Fruit fly (Drosophila melanogaster) whole organism, embryonic: ENCODE results near the gene Ssl2.

Experiments used
- Ada2b ChIP-seq: fragments of 200-800 bp; sonication (Bioruptor generic); IDR thresholded peaks from 2 replicates; pipeline ENCODE4 v1.3.6; 2022; ENCODE audit warnings: missing biosample characterization, missing genetic modification characterization
- Adf1 ChIP-seq: fragments of 200-800 bp; sonication (Bioruptor generic); IDR thresholded peaks from 2 replicates; pipeline ENCODE4 v1.3.6; 2022; ENCODE audit warnings: missing biosample characterization, missing genetic modification characterization
- CG10147 ChIP-seq: fragments of 200-800 bp; sonication (Bioruptor generic); optimal IDR thresholded peaks from 2 replicates; lab custom pipeline; 2019; ENCODE audit warnings: missing biosample characterization, mild to moderate bottlenecking, missing genetic modification characterization, moderate library complexity
- CG10543 ChIP-seq: fragments of 200-800 bp; sonication (Bioruptor generic); optimal IDR thresholded peaks from 3 replicates; lab custom pipeline; 2017; ENCODE audit warnings: missing biosample characterization, mild to moderate bottlenecking, missing genetic modification characterization, moderate library complexity
- CG11085 ChIP-seq: fragments of 200-800 bp; sonication (Bioruptor generic); IDR thresholded peaks from 2 replicates; pipeline ENCODE4 v1.3.6; 2022; ENCODE audit warnings: missing biosample characterization, missing genetic modification characterization
- CG11504 ChIP-seq: fragments of 200-800 bp; sonication (Bioruptor generic); optimal IDR thresholded peaks from 3 replicates; lab custom pipeline; 2019; ENCODE audit warnings: missing biosample characterization, mild to moderate bottlenecking, missing genetic modification characterization, moderate library complexity
- CG11696 ChIP-seq: fragments of 200-800 bp; sonication (Bioruptor generic); IDR thresholded peaks from 2 replicates; pipeline ENCODE4 v1.3.6; 2022; ENCODE audit warnings: missing biosample characterization, missing genetic modification characterization
- CG13287 ChIP-seq: fragments of 200-800 bp; sonication (Bioruptor generic); IDR thresholded peaks from 2 replicates; pipeline ENCODE4 v1.3.6; 2022; ENCODE audit warnings: missing biosample characterization, missing genetic modification characterization; ENCODE audit not compliant: partially characterized antibody
- CG14014 ChIP-seq: fragments of 200-800 bp; sonication (Bioruptor generic); IDR thresholded peaks from 2 replicates; pipeline ENCODE4 v1.3.6; 2022; ENCODE audit warnings: missing biosample characterization, missing genetic modification characterization
- CG14667 ChIP-seq: fragments of 200-800 bp; sonication (Bioruptor generic); IDR thresholded peaks from 2 replicates; pipeline ENCODE4 v1.3.6; 2022; ENCODE audit warnings: missing biosample characterization, missing genetic modification characterization
- CG14860 ChIP-seq: fragments of 200-800 bp; sonication (Bioruptor generic); IDR thresholded peaks from 3 replicates; pipeline ENCODE4 v1.3.6; 2022; ENCODE audit warnings: missing biosample characterization, missing genetic modification characterization; ENCODE audit not compliant: partially characterized antibody
- CG1647 ChIP-seq: fragments of 200-800 bp; sonication (Bioruptor generic); optimal IDR thresholded peaks from 3 replicates; lab custom pipeline; 2016; ENCODE audit warnings: missing biosample characterization, missing genetic modification characterization
- CG17912 ChIP-seq: fragments of 200-800 bp; sonication (Bioruptor generic); optimal IDR thresholded peaks from 2 replicates; lab custom pipeline; 2018; ENCODE audit warnings: missing biosample characterization, mild to moderate bottlenecking, missing genetic modification characterization
- CG18476 ChIP-seq: fragments of 200-800 bp; sonication (Bioruptor generic); optimal IDR thresholded peaks from 2 replicates; lab custom pipeline; 2016; ENCODE audit warnings: missing biosample characterization, mild to moderate bottlenecking, missing genetic modification characterization
- CG18619 ChIP-seq: fragments of 200-800 bp; sonication (Bioruptor generic); optimal IDR thresholded peaks from 3 replicates; lab custom pipeline; 2017; ENCODE audit warnings: missing biosample characterization, mild to moderate bottlenecking, missing genetic modification characterization
- CG2678 ChIP-seq: fragments of 200-800 bp; sonication (Bioruptor generic); optimal IDR thresholded peaks from 3 replicates; lab custom pipeline; 2019; ENCODE audit warnings: missing biosample characterization, mild to moderate bottlenecking, missing genetic modification characterization, moderate library complexity
- CG3407 ChIP-seq: fragments of 200-800 bp; sonication (Bioruptor generic); optimal IDR thresholded peaks from 2 replicates; lab custom pipeline; 2018; ENCODE audit warnings: missing biosample characterization, mild to moderate bottlenecking, missing genetic modification characterization
- CG34224 ChIP-seq: fragments of 200-800 bp; sonication (Bioruptor generic); IDR thresholded peaks from 3 replicates; pipeline ENCODE4 v1.3.6; 2022; ENCODE audit warnings: missing biosample characterization, missing genetic modification characterization; ENCODE audit not compliant: partially characterized antibody
- CG3838 ChIP-seq: fragments of 200-800 bp; sonication (Bioruptor generic); optimal IDR thresholded peaks from 3 replicates; lab custom pipeline; 2016; ENCODE audit warnings: missing biosample characterization, missing genetic modification characterization
- CG3847 ChIP-seq: fragments of 200-800 bp; sonication (Bioruptor generic); IDR thresholded peaks from 2 replicates; pipeline ENCODE4 v1.3.6; 2022; ENCODE audit warnings: missing biosample characterization, missing genetic modification characterization
- CG4854 ChIP-seq: fragments of 200-800 bp; sonication (Bioruptor generic); optimal IDR thresholded peaks from 2 replicates; lab custom pipeline; 2016; ENCODE audit warnings: missing biosample characterization, missing genetic modification characterization, inconsistent platforms
- CG5245 ChIP-seq: fragments of 200-800 bp; sonication (Bioruptor generic); optimal IDR thresholded peaks from 3 replicates; lab custom pipeline; 2016; ENCODE audit warnings: missing biosample characterization, missing genetic modification characterization
- CG6272 ChIP-seq: fragments of 200-800 bp; sonication (Bioruptor generic); IDR thresholded peaks from 2 replicates; pipeline ENCODE4 v1.3.6; 2022; ENCODE audit warnings: missing biosample characterization, missing genetic modification characterization
- CG7786 ChIP-seq: fragments of 200-800 bp; sonication (Bioruptor generic); optimal IDR thresholded peaks from 2 replicates; lab custom pipeline; 2016; ENCODE audit warnings: missing biosample characterization, missing genetic modification characterization
- CG8359 ChIP-seq: fragments of 200-800 bp; sonication (Bioruptor generic); optimal IDR thresholded peaks from 2 replicates; lab custom pipeline; 2017; ENCODE audit warnings: missing biosample characterization, mild to moderate bottlenecking, missing genetic modification characterization, borderline replicate concordance
- CG9797 ChIP-seq: fragments of 200-800 bp; sonication (Bioruptor generic); optimal IDR thresholded peaks from 3 replicates; lab custom pipeline; 2018; ENCODE audit warnings: missing biosample characterization, mild to moderate bottlenecking, missing genetic modification characterization
- CG9932 ChIP-seq: fragments of 200-800 bp; sonication (Bioruptor generic); IDR thresholded peaks from 2 replicates; pipeline ENCODE4 v1.3.6; 2022; ENCODE audit warnings: missing biosample characterization, missing genetic modification characterization
- CHES-1-like ChIP-seq: fragments of 200-800 bp; sonication (Bioruptor generic); optimal IDR thresholded peaks from 2 replicates; lab custom pipeline; 2016; ENCODE audit warnings: missing biosample characterization, missing genetic modification characterization
- Dbx ChIP-seq: fragments of 200-800 bp; sonication (Bioruptor generic); IDR thresholded peaks from 3 replicates; pipeline ENCODE4 v1.3.6; 2022; ENCODE audit warnings: missing biosample characterization, missing genetic modification characterization
- E2f1 ChIP-seq: fragments of 200-800 bp; sonication (Bioruptor generic); IDR thresholded peaks from 2 replicates; pipeline ENCODE4 v1.3.6; 2022; ENCODE audit warnings: missing biosample characterization, missing genetic modification characterization
- Gug ChIP-seq: fragments of 200-800 bp; sonication (Bioruptor generic); IDR thresholded peaks from 4 replicates; pipeline ENCODE4 v1.3.6; 2022; ENCODE audit warnings: missing biosample characterization, missing genetic modification characterization
- Usf ChIP-seq: fragments of 200-800 bp; sonication (Bioruptor generic); optimal IDR thresholded peaks from 2 replicates; lab custom pipeline; 2017; ENCODE audit warnings: missing genotype, missing biosample characterization, missing genetic modification characterization
- ac ChIP-seq: fragments of 200-800 bp; sonication (Bioruptor generic); optimal IDR thresholded peaks from 3 replicates; lab custom pipeline; 2017; ENCODE audit warnings: missing biosample characterization, mild to moderate bottlenecking, missing genetic modification characterization
- ap ChIP-seq: fragments of 200-800 bp; sonication (Bioruptor generic); IDR thresholded peaks from 2 replicates; pipeline ENCODE4 v1.3.6; 2022; ENCODE audit warnings: missing biosample characterization, missing genetic modification characterization
- az2 ChIP-seq: fragments of 200-800 bp; sonication (Bioruptor generic); optimal IDR thresholded peaks from 3 replicates; lab custom pipeline; 2016; ENCODE audit warnings: missing biosample characterization, missing genetic modification characterization
- btn ChIP-seq: fragments of 200-800 bp; sonication (Bioruptor generic); optimal IDR thresholded peaks from 2 replicates; lab custom pipeline; 2016; ENCODE audit warnings: missing biosample characterization, missing genetic modification characterization
- cg ChIP-seq: fragments of 200-800 bp; sonication (Bioruptor generic); optimal IDR thresholded peaks from 3 replicates; lab custom pipeline; 2019; ENCODE audit warnings: missing biosample characterization, mild to moderate bottlenecking, missing genetic modification characterization, moderate library complexity
- chinmo ChIP-seq: fragments of 200-800 bp; sonication (Bioruptor generic); IDR thresholded peaks from 4 replicates; pipeline ENCODE4 v1.3.6; 2022; ENCODE audit warnings: missing biosample characterization, missing genetic modification characterization; ENCODE audit not compliant: partially characterized antibody
- dmrt99B ChIP-seq: fragments of 200-800 bp; sonication (Bioruptor generic); optimal IDR thresholded peaks from 2 replicates; lab custom pipeline; 2018; ENCODE audit warnings: missing biosample characterization, mild to moderate bottlenecking, missing genetic modification characterization, moderate library complexity
- eyg ChIP-seq: fragments of 200-800 bp; sonication (Bioruptor generic); optimal IDR thresholded peaks from 3 replicates; lab custom pipeline; 2016; ENCODE audit warnings: missing biosample characterization, missing genetic modification characterization
- fu2 ChIP-seq: fragments of 200-800 bp; sonication (Bioruptor generic); optimal IDR thresholded peaks from 2 replicates; lab custom pipeline; 2016; ENCODE audit warnings: missing biosample characterization, missing genetic modification characterization
- ham ChIP-seq: fragments of 200-800 bp; sonication (Bioruptor generic); IDR thresholded peaks from 2 replicates; pipeline ENCODE4 v1.3.6; 2022; ENCODE audit warnings: missing biosample characterization, missing genetic modification characterization
- kni ChIP-seq: fragments of 200-800 bp; sonication (Bioruptor generic); optimal IDR thresholded peaks from 3 replicates; lab custom pipeline; 2017; ENCODE audit warnings: mild to moderate bottlenecking, missing biosample characterization, missing genetic modification reagents, missing genetic modification characterization
- lab ChIP-seq: fragments of 200-800 bp; sonication (Bioruptor generic); optimal IDR thresholded peaks from 3 replicates; lab custom pipeline; 2017; ENCODE audit warnings: missing biosample characterization, missing genetic modification characterization, mild to moderate bottlenecking, moderate library complexity, missing genetic modification reagents
- maf-S ChIP-seq: fragments of 200-800 bp; sonication (Bioruptor generic); optimal IDR thresholded peaks from 2 replicates; lab custom pipeline; 2016; ENCODE audit warnings: missing biosample characterization, missing genetic modification characterization
- nmo ChIP-seq: fragments of 200-800 bp; sonication (Bioruptor generic); optimal IDR thresholded peaks from 2 replicates; lab custom pipeline; 2018; ENCODE audit warnings: missing biosample characterization, mild to moderate bottlenecking, missing genetic modification characterization, moderate library complexity
- shn ChIP-seq: fragments of 200-800 bp; sonication (Bioruptor generic); optimal IDR thresholded peaks from 3 replicates; lab custom pipeline; 2016; ENCODE audit warnings: missing biosample characterization, missing genetic modification characterization
- stwl ChIP-seq: fragments of 200-800 bp; sonication (Bioruptor generic); optimal IDR thresholded peaks from 3 replicates; lab custom pipeline; 2018; ENCODE audit warnings: missing biosample characterization, mild to moderate bottlenecking, missing genetic modification characterization, moderate library complexity
- unc-4 ChIP-seq: fragments of 200-800 bp; sonication (Bioruptor generic); IDR thresholded peaks from 2 replicates; pipeline ENCODE4 v1.3.6; 2022; ENCODE audit warnings: missing biosample characterization, missing genetic modification characterization; ENCODE audit not compliant: partially characterized antibody

Ssl2 gene

dm6 chr3R:29038960-29039581 lies 6.6 kb upstream of the Ssl2 start, which contains the start of the genes Slu7 and Pkc98E (continued):
- TF ChIP-seq CG13287 (peak; percentile 89), Adf1 (GFP tag; lab: Robert Waterston, UW) (peak; percentile 34; the same call in 1 of the 2 replicates), CG9797 (peak; percentile 13), dmrt99B (peak; percentile 18), CG3838 (GFP tag; lab: Kevin White, UChicago) (no peak), CG10543 (GFP tag; lab: Kevin White, UChicago) (peak; percentile 73), CG4854 (GFP tag; lab: Kevin White, UChicago) (peak; percentile 62), CG3847 (GFP tag; lab: Robert Waterston, UW) (peak; percentile 92), CG10147 (GFP tag; lab: Kevin White, UChicago) (peak; percentile 46), CG5245 (peak; percentile 39), maf-S (peak; percentile 28), CG2678 (tag; lab: Kevin White, UChicago) (peak; percentile 39), chinmo (peak; percentile 91; the same call in 3 of the 4 replicates), CG1647 (GFP tag; lab: Kevin White, UChicago) (peak; percentile 50), btn (GFP tag; lab: Kevin White, UChicago) (peak; percentile 15), eyg (GFP tag; lab: Kevin White, UChicago) (peak; percentile 45), CG11504 (tag; lab: Kevin White, UChicago) (peak; percentile 42), nmo (peak; percentile 76), CG34224 (peak; percentile 89), kni (GFP tag; lab: Kevin White, UChicago) (peak; percentile 31), CG11085 (peak; percentile 55), Dbx (peak; percentile 84), CG18619 (GFP tag; lab: Kevin White, UChicago) (no peak), ac (GFP tag; lab: Kevin White, UChicago) (no peak), CG3407 (GFP tag; lab: Kevin White, UChicago) (no peak), CG17912 (GFP tag; lab: Kevin White, UChicago) (peak; percentile 19), Usf (no peak), CG6272 (GFP tag; lab: Robert Waterston, UW) (peak; percentile 66), CG18476 (GFP tag; lab: Kevin White, UChicago) (peak; percentile 23), ap (GFP tag; lab: Robert Waterston, UW) (no peak), CG11696 (no peak), az2 (no peak), CG14014 (GFP tag; lab: Robert Waterston, UW) (0 out of 2 replicates have a peak, but pooled peaks have one; percentile 32), CG14860 (GFP tag; lab: Robert Waterston, UW) (peak; percentile 83), lab (peak; percentile 77), CHES-1-like (peak; percentile 66), CG14667 (GFP tag; lab: Robert Waterston, UW) (0 out of 2 replicates have a peak, but pooled peaks have one; percentile 12), shn (peak; percentile 66), Ada2b (GFP tag; lab: Robert Waterston, UW) (peak; percentile 13; the same call in 1 of the 2 replicates), CG8359 (GFP tag; lab: Kevin White, UChicago) (no peak), CG7786 (GFP tag; lab: Kevin White, UChicago) (peak; percentile 72), unc-4 (GFP tag; lab: Robert Waterston, UW) (peak; percentile 87), CG9932 (GFP tag; lab: Robert Waterston, UW) (peak; percentile 92), stwl (tag; lab: Kevin White, UChicago) (peak; percentile 96), Gug (GFP tag; lab: Robert Waterston, UW) (peak; percentile 71; the same call in 3 of the 4 replicates), E2f1 (GFP tag; lab: Robert Waterston, UW) (0 out of 2 replicates have a peak, but pooled peaks have one; percentile 18), ham (no peak), fu2 (GFP tag; lab: Kevin White, UChicago) (peak; percentile 71), cg (GFP tag; lab: Kevin White, UChicago) (peak; percentile 95)
